Fruit fly (Drosophila melanogaster) whole organism, embryonic: Measurements from ENCODE around the gene a10.

Experiments
- ATbp ChIP-seq: fragments of 200-800 bp; sonication (Bioruptor generic); optimal IDR thresholded peaks from 2 replicates; lab custom pipeline; 2017; ENCODE audit warnings: missing biosample characterization, mild to moderate bottlenecking, missing genetic modification characterization, missing genetic modification reagents
- Antp ChIP-seq: fragments of 200-800 bp; sonication (Bioruptor generic); optimal IDR thresholded peaks from 3 replicates; lab custom pipeline; 2016; ENCODE audit warnings: missing biosample characterization, missing genetic modification characterization
- Bteb2 ChIP-seq: fragments of 200-800 bp; sonication (Bioruptor generic); optimal IDR thresholded peaks from 2 replicates; lab custom pipeline; 2016; ENCODE audit warnings: missing biosample characterization, missing genetic modification characterization
- CG11560 ChIP-seq: fragments of 200-800 bp; sonication (Bioruptor generic); IDR thresholded peaks from 3 replicates; pipeline ENCODE4 v1.3.6; 2022; ENCODE audit warnings: missing biosample characterization, missing genetic modification characterization
- CG14050 ChIP-seq: fragments of 200-800 bp; sonication (Bioruptor generic); IDR thresholded peaks from 3 replicates; pipeline ENCODE4 v1.3.6; 2022; ENCODE audit warnings: missing biosample characterization, missing genetic modification characterization
- CG14860 ChIP-seq: fragments of 200-800 bp; sonication (Bioruptor generic); IDR thresholded peaks from 3 replicates; pipeline ENCODE4 v1.3.6; 2022; ENCODE audit warnings: missing biosample characterization, missing genetic modification characterization; ENCODE audit not compliant: partially characterized antibody
- CG15073 ChIP-seq: fragments of 200-800 bp; sonication (Bioruptor generic); optimal IDR thresholded peaks from 2 replicates; lab custom pipeline; 2016; ENCODE audit warnings: missing biosample characterization, missing genetic modification characterization
- CG15514 ChIP-seq: fragments of 200-800 bp; sonication (Bioruptor generic); optimal IDR thresholded peaks from 3 replicates; lab custom pipeline; 2017; ENCODE audit warnings: missing biosample characterization, missing genetic modification characterization, mild to moderate bottlenecking, moderate library complexity, missing genetic modification reagents
- CG17568 ChIP-seq: fragments of 200-800 bp; sonication (Bioruptor generic); optimal IDR thresholded peaks from 2 replicates; lab custom pipeline; 2018; ENCODE audit warnings: missing biosample characterization, mild to moderate bottlenecking, missing genetic modification characterization, moderate library complexity
- CG18599 ChIP-seq: fragments of 200-800 bp; sonication (Bioruptor generic); optimal IDR thresholded peaks from 3 replicates; lab custom pipeline; 2017; ENCODE audit warnings: missing biosample characterization, missing genetic modification characterization, mild to moderate bottlenecking, moderate library complexity, missing genetic modification reagents
- CG2875 ChIP-seq: fragments of 200-800 bp; sonication (Bioruptor generic); optimal IDR thresholded peaks from 2 replicates; lab custom pipeline; 2017; ENCODE audit warnings: missing biosample characterization, mild to moderate bottlenecking, missing genetic modification characterization, missing genetic modification reagents
- CG31388 ChIP-seq: fragments of 200-800 bp; sonication (Bioruptor generic); optimal IDR thresholded peaks from 2 replicates; lab custom pipeline; 2016; ENCODE audit warnings: missing biosample characterization, missing genetic modification characterization
- CG31441 ChIP-seq: fragments of 200-800 bp; sonication (Bioruptor generic); IDR thresholded peaks from 2 replicates; pipeline ENCODE4 v1.3.6; 2022; ENCODE audit warnings: missing biosample characterization, missing genetic modification characterization
- CG4360 ChIP-seq: fragments of 200-800 bp; sonication (Bioruptor generic); IDR thresholded peaks from 2 replicates; pipeline ENCODE4 v1.3.6; 2022; ENCODE audit warnings: missing biosample characterization, missing genetic modification characterization
- CG7786 ChIP-seq: fragments of 200-800 bp; sonication (Bioruptor generic); optimal IDR thresholded peaks from 2 replicates; lab custom pipeline; 2016; ENCODE audit warnings: missing biosample characterization, missing genetic modification characterization
- CG8765 ChIP-seq: fragments of 200-800 bp; sonication (Bioruptor generic); IDR thresholded peaks from 2 replicates; pipeline ENCODE4 v1.3.6; 2022; ENCODE audit warnings: missing biosample characterization, missing genetic modification characterization
- CG8944 ChIP-seq: fragments of 200-800 bp; sonication (Bioruptor generic); optimal IDR thresholded peaks from 3 replicates; lab custom pipeline; 2016; ENCODE audit warnings: missing biosample characterization, missing genetic modification characterization
- CoRest ChIP-seq: fragments of 200-800 bp; sonication (Bioruptor generic); optimal IDR thresholded peaks from 3 replicates; lab custom pipeline; 2018; ENCODE audit warnings: missing biosample characterization, mild to moderate bottlenecking, missing genetic modification characterization, moderate library complexity
- D ChIP-seq, 2 experiments: fragments of 200-800 bp in 1 of 2; fragments of >200 bp in 1 of 2; sonication (Bioruptor generic) in 1 of 2; optimal IDR thresholded peaks; 2 replicates in 1 of 2; 3 replicates in 1 of 2; lab custom pipeline; 2017; ENCODE audit warnings: mild to moderate bottlenecking in 1 of 2, missing biosample characterization in 1 of 2, missing genetic modification characterization in 1 of 2, missing genetic modification reagents in 1 of 2
- Doc3 ChIP-seq: fragments of 200-800 bp; sonication (Bioruptor generic); IDR thresholded peaks from 3 replicates; pipeline ENCODE4 v1.3.6; 2022; ENCODE audit warnings: missing biosample characterization, missing genetic modification characterization; ENCODE audit not compliant: partially characterized antibody
- Dp ChIP-seq: fragments of 200-800 bp; sonication (Bioruptor generic); optimal IDR thresholded peaks from 2 replicates; lab custom pipeline; 2018; ENCODE audit warnings: missing biosample characterization, mild to moderate bottlenecking, missing genetic modification characterization, moderate library complexity
- E2f1 ChIP-seq: fragments of 200-800 bp; sonication (Bioruptor generic); IDR thresholded peaks from 2 replicates; pipeline ENCODE4 v1.3.6; 2022; ENCODE audit warnings: missing biosample characterization, missing genetic modification characterization
- H15 ChIP-seq: fragments of 200-800 bp; sonication (Bioruptor generic); IDR thresholded peaks from 3 replicates; pipeline ENCODE4 v1.3.6; 2022; ENCODE audit warnings: missing biosample characterization, missing genetic modification characterization
- H2.0 ChIP-seq: fragments of 200-800 bp; sonication (Bioruptor generic); IDR thresholded peaks from 2 replicates; pipeline ENCODE4 v1.3.6; 2022; ENCODE audit warnings: missing biosample characterization, missing genetic modification characterization
- Hey ChIP-seq: fragments of 200-800 bp; sonication (Bioruptor generic); optimal IDR thresholded peaks from 3 replicates; lab custom pipeline; 2018; ENCODE audit warnings: missing biosample characterization, mild to moderate bottlenecking, missing genetic modification characterization
- Hr51 ChIP-seq, 2 experiments: fragments of 200-800 bp; sonication (Bioruptor generic); optimal IDR thresholded peaks; 2 replicates in 1 of 2; 3 replicates in 1 of 2; lab custom pipeline; 2016 to 2018; ENCODE audit warnings: missing biosample characterization in 2 of 2, missing genetic modification characterization in 2 of 2, mild to moderate bottlenecking in 1 of 2, moderate library complexity in 1 of 2
- Hsf ChIP-seq: fragments of 200-800 bp; sonication (Bioruptor generic); optimal IDR thresholded peaks from 3 replicates; lab custom pipeline; 2016; ENCODE audit warnings: missing biosample characterization, missing genetic modification characterization
- Nf-YC ChIP-seq: fragments of 200-800 bp; optimal IDR thresholded peaks from 3 replicates; lab custom pipeline; 2019; ENCODE audit warnings: missing biosample characterization, mild to moderate bottlenecking, missing genetic modification characterization, moderate library complexity
- Xrp1 ChIP-seq: fragments of 200-800 bp; sonication (Bioruptor generic); IDR thresholded peaks from 2 replicates; pipeline ENCODE4 v1.3.6; 2022; ENCODE audit warnings: missing biosample characterization, missing genetic modification characterization
- amos ChIP-seq: fragments of 200-800 bp; sonication (Bioruptor generic); IDR thresholded peaks from 2 replicates; pipeline ENCODE4 v1.3.6; 2022; ENCODE audit warnings: missing biosample characterization, missing genetic modification characterization; ENCODE audit not compliant: partially characterized antibody
- bbx ChIP-seq: fragments of 200-800 bp; sonication (Bioruptor generic); IDR thresholded peaks from 2 replicates; pipeline ENCODE4 v1.3.6; 2022; ENCODE audit warnings: missing biosample characterization, missing genetic modification characterization; ENCODE audit not compliant: partially characterized antibody
- dpn ChIP-seq, 2 experiments: fragments of 200-800 bp; sonication (Bioruptor generic); optimal IDR thresholded peaks; 3 replicates each; lab custom pipeline; 2016; ENCODE audit warnings: missing biosample characterization in 2 of 2, missing genetic modification characterization in 2 of 2
- en ChIP-seq: fragments of 200-800 bp; sonication (Bioruptor generic); optimal IDR thresholded peaks from 2 replicates; lab custom pipeline; 2016; ENCODE audit warnings: missing biosample characterization, missing genetic modification characterization
- eve ChIP-seq, 2 experiments: fragments of >200 bp; optimal IDR thresholded peaks; 2 replicates each; lab custom pipeline; 2017; ENCODE audit warnings: missing biosample characterization in 2 of 2, missing genetic modification characterization in 2 of 2
- fd96Cb ChIP-seq: fragments of 200-800 bp; sonication (Bioruptor generic); optimal IDR thresholded peaks from 2 replicates; lab custom pipeline; 2018; ENCODE audit warnings: missing biosample characterization, mild to moderate bottlenecking, missing genetic modification characterization, moderate library complexity
- fru ChIP-seq: fragments of >200 bp; optimal IDR thresholded peaks from 2 replicates; lab custom pipeline; 2017
- ftz-f1 ChIP-seq: fragments of 200-800 bp; sonication (Bioruptor generic); optimal IDR thresholded peaks from 2 replicates; lab custom pipeline; 2016; ENCODE audit warnings: missing biosample characterization, missing genetic modification characterization
- gem ChIP-seq: fragments of 200-800 bp; sonication (Bioruptor generic); optimal IDR thresholded peaks from 2 replicates; lab custom pipeline; 2019; ENCODE audit warnings: missing biosample characterization, mild to moderate bottlenecking, missing genetic modification characterization, moderate library complexity
- gro ChIP-seq: fragments of 200-800 bp; sonication (Bioruptor generic); optimal IDR thresholded peaks from 2 replicates; lab custom pipeline; 2016; ENCODE audit warnings: missing biosample characterization, missing genetic modification characterization
- inv ChIP-seq: fragments of 200-800 bp; sonication (Bioruptor generic); IDR thresholded peaks from 2 replicates; pipeline ENCODE4 v1.3.6; 2022; ENCODE audit warnings: missing biosample characterization, missing genetic modification characterization; ENCODE audit not compliant: partially characterized antibody
- jing ChIP-seq: fragments of 200-800 bp; sonication (Bioruptor generic); optimal IDR thresholded peaks from 2 replicates; lab custom pipeline; 2018; ENCODE audit warnings: missing biosample characterization, mild to moderate bottlenecking, missing genetic modification characterization
- kay ChIP-seq: fragments of 200-800 bp; sonication (Bioruptor generic); optimal IDR thresholded peaks from 2 replicates; lab custom pipeline; 2016; ENCODE audit warnings: missing biosample characterization, missing genetic modification characterization
- pita ChIP-seq: fragments of 200-800 bp; sonication (Bioruptor generic); optimal IDR thresholded peaks from 2 replicates; lab custom pipeline; 2017; ENCODE audit warnings: missing biosample characterization, mild to moderate bottlenecking, missing genetic modification characterization
- ranshi ChIP-seq: fragments of 200-800 bp; sonication (Bioruptor generic); IDR thresholded peaks from 2 replicates; pipeline ENCODE4 v1.3.6; 2022; ENCODE audit warnings: missing biosample characterization, missing genetic modification characterization
- row ChIP-seq: fragments of 200-800 bp; sonication (Bioruptor generic); IDR thresholded peaks from 3 replicates; pipeline ENCODE4 v1.3.6; 2022; ENCODE audit warnings: missing biosample characterization, missing genetic modification characterization
- run ChIP-seq: fragments of 200-800 bp; sonication (Bioruptor generic); optimal IDR thresholded peaks from 3 replicates; lab custom pipeline; 2018; ENCODE audit warnings: missing biosample characterization, mild to moderate bottlenecking, missing genetic modification characterization
- salm ChIP-seq: fragments of 200-800 bp; sonication (Bioruptor generic); optimal IDR thresholded peaks from 2 replicates; lab custom pipeline; 2018; ENCODE audit warnings: missing biosample characterization, mild to moderate bottlenecking, missing genetic modification characterization
- sna ChIP-seq: fragments of 200-800 bp; sonication (Bioruptor generic); IDR thresholded peaks from 2 replicates; pipeline ENCODE4 v1.3.6; 2022; ENCODE audit warnings: missing biosample characterization, missing genetic modification characterization; ENCODE audit not compliant: partially characterized antibody
- tup ChIP-seq: fragments of 200-800 bp; sonication (Bioruptor generic); optimal IDR thresholded peaks from 2 replicates; lab custom pipeline; 2016; ENCODE audit warnings: missing biosample characterization, mild to moderate bottlenecking, missing genetic modification characterization, moderate library complexity
- wdn ChIP-seq: fragments of 200-800 bp; sonication (Bioruptor generic); IDR thresholded peaks from 2 replicates; pipeline ENCODE4 v1.3.6; 2022; ENCODE audit warnings: missing biosample characterization, missing genetic modification characterization
- zfh1 ChIP-seq: fragments of 200-800 bp; sonication (Bioruptor generic); IDR thresholded peaks from 3 replicates; pipeline ENCODE4 v1.3.6; 2022; ENCODE audit warnings: missing biosample characterization, missing genetic modification characterization

The a10 gene

DNA sequence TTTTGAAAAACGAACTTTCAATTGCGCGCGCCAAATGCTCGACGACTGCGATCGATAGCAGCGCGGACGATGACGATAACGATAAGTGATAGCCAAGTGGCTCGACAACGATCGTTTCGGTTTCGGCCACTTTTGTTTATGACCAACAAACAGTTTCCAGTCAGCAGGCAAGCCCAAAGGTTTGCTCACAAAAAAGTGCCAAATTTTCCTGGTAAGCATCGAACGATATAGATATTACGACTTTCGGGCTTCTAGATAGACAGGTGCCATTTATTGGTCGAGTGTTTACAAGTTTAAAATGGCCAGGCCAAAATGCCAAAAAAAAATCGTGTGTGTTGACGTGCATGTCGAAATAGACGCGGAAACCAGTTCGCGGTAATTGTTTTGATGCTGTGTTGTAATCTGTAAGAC is 31.9 kb upstream of the a10 start, which contains the start of gene CG7724 (continued):
- TF ChIP-seq CG4360 (GFP tag; lab: Robert Waterston, UW) (no peak), run (tag; lab: Kevin White, UChicago) (no peak), Hr51 (GFP tag; optimal IDR thresholded peaks at IDR 0.05; lab: Kevin White, UChicago) (no peak), en (no peak), CG11560 (tag; lab: Robert Waterston, UW) (no peak), gro (GFP tag; lab: Kevin White, UChicago) (no peak), CG15073 (GFP tag; lab: Kevin White, UChicago) (no peak), fd96Cb (no peak), Doc3 (peak; percentile 74), Dp (GFP tag; lab: Kevin White, UChicago) (peak; percentile 87), CG15514 (GFP tag; lab: Kevin White, UChicago) (peak; percentile 42), pita (no peak), CG8765 (no peak), Hey (no peak), jing (GFP tag; lab: Kevin White, UChicago) (no peak), CG8944 (GFP tag; lab: Kevin White, UChicago) (no peak), amos (GFP tag; lab: Robert Waterston, UW) (peak; percentile 73; the same call in 1 of the 2 replicates), inv (GFP tag; lab: Robert Waterston, UW) (peak; percentile 43), D (optimal IDR thresholded peaks at IDR 0.05; lab: Kevin White, UChicago) (no peak), D (GFP tag; optimal IDR thresholded peaks at IDR 0.05; lab: Kevin White, UChicago) (no peak), tup (GFP tag; lab: Kevin White, UChicago) (no peak), E2f1 (GFP tag; lab: Robert Waterston, UW) (no peak), CG18599 (no peak), CG31388 (no peak), Xrp1 (GFP tag; lab: Robert Waterston, UW) (0 out of 2 replicates have a peak, but pooled peaks have one; percentile 6), fru (no peak), CG2875 (GFP tag; lab: Kevin White, UChicago) (no peak), dpn (GFP tag; optimal IDR thresholded peaks at IDR 0.05; lab: Kevin White, UChicago) (no peak), CG31441 (no peak), bbx (peak; percentile 88), H15 (GFP tag; lab: Robert Waterston, UW) (no peak), eve (GFP tag; optimal IDR thresholded peaks at IDR 0.05; lab: Kevin White, UChicago) (no peak), CoRest (tag; lab: Kevin White, UChicago) (no peak), ranshi (GFP tag; lab: Robert Waterston, UW) (no peak), row (GFP tag; lab: Robert Waterston, UW) (no peak), ATbp (GFP tag; lab: Kevin White, UChicago) (no peak), sna (GFP tag; lab: Robert Waterston, UW) (peak; percentile 89), kay (no peak), CG7786 (GFP tag; lab: Kevin White, UChicago) (no peak), wdn (no peak), H2.0 (no peak), Bteb2 (GFP tag; lab: Kevin White, UChicago) (no peak), CG17568 (GFP tag; lab: Kevin White, UChicago) (no peak), CG14050 (GFP tag; lab: Robert Waterston, UW) (no peak), zfh1 (GFP tag; lab: Robert Waterston, UW) (no peak), Hsf (GFP tag; lab: Kevin White, UChicago) (no peak), Nf-YC (tag; lab: Kevin White, UChicago) (no peak), CG14860 (GFP tag; lab: Robert Waterston, UW) (peak; percentile 88), gem (tag; lab: Kevin White, UChicago) (no peak), salm (tag; lab: Kevin White, UChicago) (no peak), ftz-f1 (no peak), Antp (GFP tag; lab: Kevin White, UChicago) (no peak)
